Worm (Caenorhabditis elegans) whole organism, young adult: ENCODE measurements around the gene F55D10.4.

Experiments
- B0261.1 ChIP-seq: sonication (generic microtip); optimal IDR thresholded peaks from 2 replicates; lab custom pipeline; 2016; ENCODE audit warnings: mild to moderate bottlenecking, missing genetic modification characterization, moderate library complexity, missing compliant biosample characterization
- B0336.3 ChIP-seq: fragments of 200-800 bp; sonication (Bioruptor generic); IDR thresholded peaks from 2 replicates; pipeline ENCODE4 v1.3.6; 2022; ENCODE audit warnings: missing genetic modification characterization, missing compliant biosample characterization
- F22D6.2 ChIP-seq: sonication (generic microtip); optimal IDR thresholded peaks from 2 replicates; lab custom pipeline; 2016; ENCODE audit warnings: mild to moderate bottlenecking, missing genetic modification characterization, missing compliant biosample characterization
- F37B4.10 ChIP-seq: fragments of 200-800 bp; sonication (Bioruptor generic); IDR thresholded peaks from 2 replicates; pipeline ENCODE4 v1.3.6; 2022; ENCODE audit warnings: missing genetic modification characterization, missing compliant biosample characterization
- F39B2.1 ChIP-seq: fragments of 200-800 bp; sonication (Bioruptor generic); IDR thresholded peaks from 2 replicates; pipeline ENCODE4 v1.3.6; 2022; ENCODE audit warnings: missing genetic modification reagents, missing genetic modification characterization, missing compliant biosample characterization
- F49E8.2 ChIP-seq: sonication (generic microtip); optimal IDR thresholded peaks from 3 replicates; lab custom pipeline; 2017; ENCODE audit warnings: missing genetic modification characterization, mild to moderate bottlenecking, missing compliant biosample characterization, antibody characterized with exemption, moderate library complexity; ENCODE audit not compliant: insufficient read depth
- K11D2.4 ChIP-seq: fragments of 200-800 bp; sonication (Bioruptor generic); IDR thresholded peaks from 2 replicates; pipeline ENCODE4 v1.3.6; 2022; ENCODE audit warnings: missing genetic modification reagents, missing genetic modification characterization, missing compliant biosample characterization
- Y53G8AR.9 ChIP-seq: fragments of 200-800 bp; sonication (Bioruptor generic); conservative IDR thresholded peaks from 2 replicates; pipeline ENCODE4 v1.3.6; 2022; ENCODE audit warnings: missing genetic modification reagents, missing genetic modification characterization, missing compliant biosample characterization
- Y56A3A.18 ChIP-seq: fragments of 200-800 bp; sonication (Bioruptor generic); IDR thresholded peaks from 2 replicates; pipeline ENCODE4 v1.3.6; 2022; ENCODE audit warnings: missing genetic modification reagents, missing genetic modification characterization, missing compliant biosample characterization
- Y95B8A.8 ChIP-seq: fragments of 200-800 bp; sonication (Bioruptor generic); IDR thresholded peaks from 2 replicates; pipeline ENCODE4 v1.3.6; 2022; ENCODE audit warnings: missing genetic modification reagents, missing genetic modification characterization, missing compliant biosample characterization
- ceh-58 ChIP-seq: fragments of 200-800 bp; sonication (Bioruptor generic); IDR thresholded peaks from 2 replicates; pipeline ENCODE4 v1.3.6; 2022; ENCODE audit warnings: missing genetic modification characterization, missing compliant biosample characterization
- dpl-1 ChIP-seq: fragments of 150-350 bp; optimal IDR thresholded peaks from 2 replicates; lab custom pipeline; 2014; ENCODE audit warnings: missing biosample characterization, missing genetic modification reagents, missing genetic modification characterization
- efl-1 ChIP-seq: fragments of 150-350 bp; optimal IDR thresholded peaks from 2 replicates; lab custom pipeline; 2014; ENCODE audit warnings: missing biosample characterization, missing genetic modification reagents, missing genetic modification characterization
- egl-44 ChIP-seq: fragments of 200-800 bp; sonication (Bioruptor generic); IDR thresholded peaks from 2 replicates; pipeline ENCODE4 v1.3.6; 2022; ENCODE audit warnings: missing genetic modification reagents, missing genetic modification characterization, missing compliant biosample characterization
- hmg-1.2 ChIP-seq: fragments of 200-800 bp; sonication (Bioruptor generic); IDR thresholded peaks from 2 replicates; pipeline ENCODE4 v1.3.6; 2022; ENCODE audit warnings: missing genetic modification reagents, missing genetic modification characterization, missing compliant biosample characterization
- hmg-20 ChIP-seq: fragments of 200-800 bp; sonication (Bioruptor generic); IDR thresholded peaks from 2 replicates; pipeline ENCODE4 v1.3.6; 2022; ENCODE audit warnings: missing genetic modification reagents, missing genetic modification characterization, missing compliant biosample characterization
- hrde-1 ChIP-seq: sonication (generic microtip); optimal IDR thresholded peaks from 2 replicates; lab custom pipeline; 2016; ENCODE audit warnings: missing genetic modification characterization, mild to moderate bottlenecking, missing compliant biosample characterization, moderate library complexity, missing genotype, missing genetic modification reagents, borderline replicate concordance
- let-526 ChIP-seq: fragments of 200-800 bp; sonication (Bioruptor generic); IDR thresholded peaks from 2 replicates; pipeline ENCODE4 v1.3.6; 2022; ENCODE audit warnings: missing genetic modification reagents, missing genetic modification characterization, missing compliant biosample characterization
- let-607 ChIP-seq, 2 experiments: fragments of 200-800 bp in 1 of 2; sonication (Bioruptor generic) in 1 of 2; sonication (generic microtip) in 1 of 2; optimal IDR thresholded peaks; 2 replicates each; lab custom pipeline; 2016 to 2018; ENCODE audit warnings: mild to moderate bottlenecking in 2 of 2, missing compliant biosample characterization in 2 of 2, missing genetic modification characterization in 2 of 2, moderate library complexity in 2 of 2, missing genotype in 1 of 2
- lir-1 ChIP-seq: fragments of 200-800 bp; sonication (Bioruptor generic); conservative IDR thresholded peaks from 2 replicates; pipeline ENCODE4 v1.3.6; 2022; ENCODE audit warnings: missing genetic modification reagents, missing genetic modification characterization, missing compliant biosample characterization
- lsl-1 ChIP-seq: fragments of 200-800 bp; sonication (Bioruptor generic); optimal IDR thresholded peaks from 2 replicates; lab custom pipeline; 2018; ENCODE audit warnings: mild to moderate bottlenecking, missing genetic modification characterization, moderate library complexity, missing compliant biosample characterization
- lsy-27 ChIP-seq: sonication (generic microtip); optimal IDR thresholded peaks from 2 replicates; lab custom pipeline; 2017; ENCODE audit warnings: missing genetic modification characterization, mild to moderate bottlenecking, missing compliant biosample characterization, antibody characterized with exemption, missing genotype, borderline replicate concordance; ENCODE audit not compliant: insufficient read depth
- mes-4 ChIP-seq: sonication (generic microtip); optimal IDR thresholded peaks from 2 replicates; lab custom pipeline; 2016; ENCODE audit warnings: missing genotype, missing genetic modification characterization, missing compliant biosample characterization
- nhr-27 ChIP-seq: fragments of 200-800 bp; sonication (Bioruptor generic); optimal IDR thresholded peaks from 2 replicates; lab custom pipeline; 2018; ENCODE audit warnings: mild to moderate bottlenecking, missing genetic modification characterization, moderate library complexity, missing compliant biosample characterization
- nhr-80 ChIP-seq: sonication (generic microtip); optimal IDR thresholded peaks from 2 replicates; lab custom pipeline; 2016; ENCODE audit warnings: missing genetic modification characterization, missing compliant biosample characterization
- rec-8 ChIP-seq, 2 experiments: sonication (generic microtip); optimal IDR thresholded peaks; 2 replicates each; lab custom pipeline; 2016; ENCODE audit warnings: mild to moderate bottlenecking in 2 of 2, missing genetic modification characterization in 2 of 2, missing genetic modification reagents in 2 of 2, missing genotype in 2 of 2, missing biosample characterization in 1 of 2, missing compliant biosample characterization in 1 of 2, moderate library complexity in 1 of 2
- rpc-1 ChIP-seq, 2 experiments: fragments of 150-350 bp in 1 of 2; sonication (generic microtip) in 1 of 2; optimal IDR thresholded peaks; 2 replicates each; lab custom pipeline; 2014 to 2018; ENCODE audit warnings: missing biosample characterization in 1 of 2, missing genetic modification characterization in 1 of 2, missing genetic modification reagents in 1 of 2, missing genotype in 1 of 2
- snpc-1.1 ChIP-seq: sonication (generic microtip); optimal IDR thresholded peaks from 2 replicates; lab custom pipeline; 2017; ENCODE audit warnings: missing genetic modification characterization, mild to moderate bottlenecking, missing compliant biosample characterization, antibody characterized with exemption, moderate library complexity, missing genotype, missing genetic modification reagents; ENCODE audit not compliant: insufficient read depth
- snpc-3.4 ChIP-seq: sonication (generic microtip); optimal IDR thresholded peaks from 2 replicates; lab custom pipeline; 2017; ENCODE audit warnings: missing genetic modification characterization, mild to moderate bottlenecking, missing compliant biosample characterization, antibody characterized with exemption, moderate library complexity, missing genotype, missing genetic modification reagents
- tbx-9 ChIP-seq: sonication (generic microtip); optimal IDR thresholded peaks from 2 replicates; lab custom pipeline; 2016; ENCODE audit warnings: borderline replicate concordance, missing genetic modification characterization, inconsistent platforms, missing compliant biosample characterization
- zim-3 ChIP-seq: sonication (generic microtip); optimal IDR thresholded peaks from 2 replicates; lab custom pipeline; 2017; ENCODE audit warnings: mild to moderate bottlenecking, missing genetic modification characterization, moderate library complexity, missing compliant biosample characterization
- ztf-3 ChIP-seq: fragments of 200-800 bp; sonication (Bioruptor generic); optimal IDR thresholded peaks from 2 replicates; lab custom pipeline; 2018; ENCODE audit warnings: mild to moderate bottlenecking, missing genetic modification characterization, missing compliant biosample characterization
- ztf-6 ChIP-seq: fragments of 200-800 bp; sonication (Bioruptor generic); IDR thresholded peaks from 2 replicates; pipeline ENCODE4 v1.3.6; 2022; ENCODE audit warnings: missing genetic modification reagents, missing genetic modification characterization, missing compliant biosample characterization

F55D10.4 gene

DNA sequence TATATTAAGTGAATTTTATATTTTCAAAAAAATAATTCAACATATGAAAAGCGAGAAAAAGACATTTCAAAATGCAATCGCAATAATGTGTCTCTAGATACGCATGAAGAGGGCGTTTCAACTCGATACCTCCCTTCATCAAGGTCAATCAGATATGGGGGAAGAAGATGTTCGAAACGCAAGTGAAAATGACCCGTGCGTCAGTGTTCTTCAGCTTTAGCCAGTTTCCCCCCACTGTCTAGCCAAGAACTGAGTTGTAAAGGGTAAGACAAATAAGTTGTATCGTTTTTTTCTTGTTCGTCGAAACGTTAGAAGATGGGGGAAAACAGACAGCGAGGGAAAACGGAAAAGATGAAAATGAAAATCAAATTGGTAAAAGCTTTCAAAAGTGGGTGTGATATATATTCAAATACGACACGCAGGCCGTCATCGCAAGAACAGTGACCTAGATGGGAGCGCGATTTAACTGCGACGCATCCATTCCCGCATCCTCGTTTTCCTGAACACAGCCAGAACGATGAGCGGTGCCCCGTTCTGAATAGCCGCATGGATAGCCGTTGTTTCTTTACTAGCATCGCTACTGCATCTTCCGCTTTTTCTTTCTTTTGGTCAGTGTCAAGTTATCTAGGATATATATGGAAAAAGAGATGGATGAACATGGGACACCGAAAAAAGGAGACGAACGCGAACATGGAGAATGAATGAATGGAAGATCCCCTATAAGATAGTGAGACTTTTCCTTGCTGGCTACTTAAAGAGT lies 25.7 kb downstream of the F55D10.4 start:
- TF ChIP-seq F37B4.10 (GFP tag; lab: Robert Waterston, UW) (no peak), mes-4 (no peak), tbx-9 (tag; lab: Kevin White, UChicago) (no peak), rpc-1 (optimal IDR thresholded peaks at IDR 0.05; lab: Kevin White, UChicago) (no peak), rpc-1 (tag; optimal IDR thresholded peaks at IDR 0.05; lab: Kevin White, UChicago) (no peak), efl-1 (no peak), ztf-6 (GFP tag; lab: Robert Waterston, UW) (no peak), hrde-1 (tag; lab: Kevin White, UChicago) (no peak), let-526 (no peak), hmg-1.2 (GFP tag; lab: Robert Waterston, UW) (no peak), dpl-1 (GFP tag; lab: Kevin White, UChicago) (no peak), F39B2.1 (GFP tag; lab: Robert Waterston, UW) (no peak)

DNA sequence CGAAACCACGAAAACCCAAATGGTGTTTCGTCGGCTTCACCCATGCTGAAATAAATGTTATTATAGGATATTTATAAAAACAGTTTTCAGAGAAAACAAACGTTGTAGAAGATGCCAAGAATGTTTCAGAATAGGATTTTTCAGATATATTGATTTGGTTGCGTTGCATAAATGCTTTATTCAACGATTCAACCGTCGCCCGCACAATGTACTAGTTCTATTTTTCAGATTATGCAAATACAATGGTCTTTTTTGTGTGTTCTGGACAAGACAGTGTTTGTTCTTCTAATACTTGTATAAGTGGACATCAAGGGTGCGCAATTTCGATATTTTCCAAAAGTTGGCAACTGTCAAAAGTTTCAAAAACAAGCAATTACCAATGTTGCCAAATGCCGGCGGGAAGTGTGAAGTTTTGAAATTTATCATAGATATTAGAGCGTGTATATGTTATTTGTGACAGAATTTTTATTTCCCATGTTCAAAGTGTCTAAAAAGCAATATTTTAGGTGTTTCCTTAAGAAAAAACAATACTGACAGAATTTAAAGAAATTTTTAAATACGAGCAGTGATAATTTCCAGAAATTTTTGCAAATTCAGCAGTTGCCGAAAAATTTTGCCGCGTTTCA lies 29.2 kb downstream of the F55D10.4 start, which contains the start of gene K02G10.5:
Gene K02G10.5, minus strand, starts transcription at position 51 of the 626 bp plus-strand sequence.
- TF ChIP-seq efl-1 (no peak), B0336.3 (GFP tag; lab: Robert Waterston, UW) (no peak), Y53G8AR.9 (GFP tag; lab: Robert Waterston, UW) (no peak), let-607 (tag; optimal IDR thresholded peaks at IDR 0.05; lab: Kevin White, UChicago) (no peak), Y95B8A.8 (no peak), snpc-3.4 (tag; lab: Kevin White, UChicago) (no peak), ztf-6 (GFP tag; lab: Robert Waterston, UW) (no peak), lir-1 (no peak)

DNA sequence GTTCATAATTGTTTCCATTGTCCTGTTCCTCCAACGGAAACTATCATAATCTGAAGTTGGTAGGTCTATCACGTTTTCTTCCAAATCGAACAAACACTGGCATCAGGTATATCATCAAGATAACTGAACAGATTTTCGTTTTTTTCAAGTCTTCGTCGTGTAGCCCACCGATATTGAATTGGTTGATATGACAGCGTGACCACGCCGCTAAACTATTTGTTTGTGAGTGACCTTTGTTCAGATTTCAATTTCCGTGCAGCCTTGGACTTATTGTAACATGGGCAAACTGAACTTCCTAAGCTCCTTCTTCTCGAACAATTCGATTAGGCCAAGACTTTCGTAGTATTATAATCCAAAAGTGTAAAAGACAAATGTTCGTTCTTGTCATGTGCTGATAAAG lies 34.9 kb downstream of the F55D10.4 start:
- TF ChIP-seq ztf-3 (GFP tag; lab: Kevin White, UChicago) (no peak), nhr-80 (tag; lab: Kevin White, UChicago) (no peak), ceh-58 (no peak), nhr-27 (tag; lab: Kevin White, UChicago) (no peak), egl-44 (GFP tag; lab: Robert Waterston, UW) (no peak), zim-3 (tag; lab: Kevin White, UChicago) (no peak), F39B2.1 (GFP tag; lab: Robert Waterston, UW) (no peak), rec-8 (tag; optimal IDR thresholded peaks at IDR 0.05; lab: Kevin White, UChicago) (no peak), lsl-1 (GFP tag; lab: Kevin White, UChicago) (no peak), lsy-27 (tag; lab: Kevin White, UChicago) (no peak), F49E8.2 (tag; lab: Kevin White, UChicago) (no peak), F22D6.2 (tag; lab: Kevin White, UChicago) (no peak)

DNA sequence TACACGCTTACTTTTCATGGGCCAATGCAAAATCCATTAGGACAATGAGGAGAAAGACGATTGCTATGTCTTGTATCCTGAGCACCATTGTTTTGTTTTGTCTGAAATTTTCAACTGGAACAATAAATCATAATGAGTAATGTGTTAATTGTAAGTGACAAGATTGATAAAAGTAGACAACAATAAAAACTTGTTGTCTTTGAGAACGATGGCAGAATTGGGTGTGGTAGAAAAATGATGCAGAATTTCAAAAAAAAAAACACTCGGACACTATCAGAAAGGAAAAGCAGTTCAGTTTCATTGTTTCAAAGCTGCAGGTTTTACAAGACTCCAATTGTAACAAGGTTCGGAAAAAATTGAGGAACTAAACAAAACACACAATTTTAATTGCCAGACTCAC lies 37.8 kb downstream of the F55D10.4 start, which contains the start of gene K02G10.15:
Gene K02G10.15, minus strand, starts transcription at position 101 of the 400 bp plus-strand sequence.
- TF ChIP-seq hmg-20 (GFP tag; lab: Robert Waterston, UW) (no peak), B0261.1 (tag; lab: Kevin White, UChicago) (no peak), snpc-3.4 (tag; lab: Kevin White, UChicago) (no peak), Y56A3A.18 (GFP tag; lab: Robert Waterston, UW) (no peak), snpc-1.1 (tag; lab: Kevin White, UChicago) (no peak), K11D2.4 (GFP tag; lab: Robert Waterston, UW) (no peak), Y95B8A.8 (no peak)
